Worm (Caenorhabditis elegans): ENCODE measurements around the gene F27B10.1.

ce11 chrV:7075646-7076045 is 3.2 kb downstream of the F27B10.1 start, which contains the start of gene npa-1:
- TF ChIP-seq ama-1 (optimal IDR thresholded peaks at IDR 0.05) (no peak), flt-1 (GFP tag; IDR thresholded peaks at IDR 0.05) (no peak), F13C5.2 (tag; optimal IDR thresholded peaks at IDR 0.05) (no peak), ets-7 (tag; optimal IDR thresholded peaks at IDR 0.05) (no peak), hmbx-1 (tag; optimal IDR thresholded peaks at IDR 0.05) (no peak), hnd-1 (tag; optimal IDR thresholded peaks at IDR 0.05) (no peak), sea-1 (GFP tag; conservative IDR thresholded peaks at IDR 0.05) (no peak), B0310.2 (tag; optimal IDR thresholded peaks at IDR 0.05) (no peak), ceh-36 (tag; optimal IDR thresholded peaks at IDR 0.05) (no peak), ceh-13 (GFP tag; optimal IDR thresholded peaks at IDR 0.05) (no peak), scrt-1 (GFP tag; IDR thresholded peaks at IDR 0.05) (no peak)
